2 worm cellular contexts compared by ENCODE assay signal in the genomic region with DNA sequence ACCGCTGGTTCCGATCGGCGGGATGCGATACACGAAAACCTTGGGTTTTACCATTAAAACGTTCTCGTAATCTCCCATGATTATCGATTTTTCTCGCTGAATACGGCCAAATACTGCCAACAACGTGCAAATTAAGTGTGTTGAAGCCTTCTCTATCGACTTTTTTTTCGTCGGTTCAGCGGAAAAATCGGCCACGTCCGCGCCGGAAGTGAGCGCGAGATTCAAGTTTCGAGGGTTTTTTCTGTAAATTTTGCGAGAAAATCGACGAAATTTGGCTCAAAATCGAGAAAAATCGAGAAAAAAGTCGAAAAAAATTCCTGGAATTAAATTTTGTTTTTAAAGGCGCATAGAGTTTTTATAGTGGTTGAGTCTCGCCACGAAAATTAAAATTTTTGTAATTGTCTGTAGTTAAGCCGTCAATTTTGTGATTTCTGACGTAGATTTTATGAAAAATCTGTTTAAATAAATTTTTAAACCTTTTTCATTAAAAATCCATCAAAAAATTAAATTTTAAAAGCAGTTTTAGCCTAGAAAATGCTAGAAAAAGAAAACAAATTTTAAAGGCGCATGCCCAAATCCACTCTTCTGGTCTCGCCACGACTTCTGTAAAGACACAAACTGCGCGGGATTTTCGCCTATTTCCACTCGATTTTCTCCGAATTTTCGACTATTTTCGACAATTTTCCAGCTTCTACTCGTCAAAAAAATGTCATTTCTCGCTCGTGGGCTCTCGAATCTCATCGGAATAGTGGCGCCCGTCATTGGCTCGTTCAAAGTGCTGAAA.
TF ChIP-seq lines count a peak whose summit lies in the region.

A gene (minus strand): TSS at position 241 of the 784 bp plus-strand sequence.
A gene (plus strand): TSS at position 637 of the 784 bp plus-strand sequence.

TF ChIP-seq in whole organism, L4 larva, 104 proteins besides CTCF, POLR2A, EP300 and RAD21 (continued from another document):
- TF ChIP-seq gei-8 (GFP tag; optimal IDR thresholded peaks at IDR 0.05; lab: Kevin White, UChicago): no peak
TF ChIP-seq in whole organism, L4 larva: peak in this region for 8.

TF ChIP-seq in whole organism, young adult, 124 proteins besides CTCF, POLR2A, EP300 and RAD21 (continued from another document):
- TF ChIP-seq mcd-1 (GFP tag; IDR thresholded peaks at IDR 0.05; lab: Robert Waterston, UW) (no peak), mel-28 (tag; optimal IDR thresholded peaks at IDR 0.05; lab: Kevin White, UChicago; ENCODE audit: borderline replicate concordance) (no peak), snpc-1.1 (tag; optimal IDR thresholded peaks at IDR 0.05; lab: Kevin White, UChicago; ENCODE audit: insufficient read depth) (peak; percentile 4), gei-17 (GFP tag; optimal IDR thresholded peaks at IDR 0.05; lab: Kevin White, UChicago) (no peak), let-526 (GFP tag; IDR thresholded peaks at IDR 0.05; lab: Robert Waterston, UW) (no peak), Y53G8AR.9 (GFP tag; conservative IDR thresholded peaks at IDR 0.05; lab: Robert Waterston, UW) (no peak), ztf-25 (GFP tag; IDR thresholded peaks at IDR 0.05; lab: Robert Waterston, UW) (no peak), K11D2.4 (GFP tag; IDR thresholded peaks at IDR 0.05; lab: Robert Waterston, UW) (no peak), zfh-2 (GFP tag; conservative IDR thresholded peaks at IDR 0.05; lab: Robert Waterston, UW) (no peak), madf-8 (GFP tag; conservative IDR thresholded peaks at IDR 0.05; lab: Robert Waterston, UW) (peak; percentile 80), F22D6.2 (tag; optimal IDR thresholded peaks at IDR 0.05; lab: Kevin White, UChicago) (no peak), hmg-1.2 (GFP tag; IDR thresholded peaks at IDR 0.05; lab: Robert Waterston, UW) (peak; percentile 25; the same call in 1 of the 2 replicates), dpl-1 (GFP tag; optimal IDR thresholded peaks at IDR 0.05; lab: Kevin White, UChicago) (no peak), sptf-2 (GFP tag; optimal IDR thresholded peaks at IDR 0.05; lab: Kevin White, UChicago) (no peak), lin-40 (tag; optimal IDR thresholded peaks at IDR 0.05; lab: Kevin White, UChicago) (no peak), F55B11.4 (tag; optimal IDR thresholded peaks at IDR 0.05; lab: Kevin White, UChicago; ENCODE audit: borderline replicate concordance, insufficient read depth) (no peak), repo-1 (tag; optimal IDR thresholded peaks at IDR 0.05; lab: Kevin White, UChicago) (no peak), somi-1 (GFP tag; optimal IDR thresholded peaks at IDR 0.05; lab: Kevin White, UChicago) (no peak), ceh-91 (GFP tag; IDR thresholded peaks at IDR 0.05; lab: Robert Waterston, UW) (peak; percentile 87), T26A5.8 (tag; optimal IDR thresholded peaks at IDR 0.05; lab: Kevin White, UChicago) (no peak), lin-26 (GFP tag; IDR thresholded peaks at IDR 0.05; lab: Robert Waterston, UW) (no peak), rpc-1 (optimal IDR thresholded peaks at IDR 0.05; lab: Kevin White, UChicago) (no peak), rpc-1 (tag; optimal IDR thresholded peaks at IDR 0.05; lab: Kevin White, UChicago) (no peak), lin-35 (GFP tag; optimal IDR thresholded peaks at IDR 0.05; lab: Kevin White, UChicago) (no peak), egl-44 (GFP tag; IDR thresholded peaks at IDR 0.05; lab: Robert Waterston, UW) (no peak), F39B2.1 (GFP tag; IDR thresholded peaks at IDR 0.05; lab: Robert Waterston, UW) (no peak), ceh-40 (GFP tag; IDR thresholded peaks at IDR 0.05; lab: Robert Waterston, UW) (no peak), ztf-28 (GFP tag; IDR thresholded peaks at IDR 0.05; lab: Robert Waterston, UW) (no peak), bed-2 (GFP tag; IDR thresholded peaks at IDR 0.05; lab: Robert Waterston, UW) (no peak), Y56A3A.18 (GFP tag; IDR thresholded peaks at IDR 0.05; lab: Robert Waterston, UW) (no peak), nhr-27 (tag; optimal IDR thresholded peaks at IDR 0.05; lab: Kevin White, UChicago) (no peak), hlh-26 (GFP tag; conservative IDR thresholded peaks at IDR 0.05; lab: Robert Waterston, UW) (no peak), Y67H2A.10 (GFP tag; conservative IDR thresholded peaks at IDR 0.05; lab: Robert Waterston, UW) (no peak), ztf-26 (tag; optimal IDR thresholded peaks at IDR 0.05; lab: Kevin White, UChicago) (no peak), aptf-2 (GFP tag; conservative IDR thresholded peaks at IDR 0.05; lab: Robert Waterston, UW) (no peak), him-1 (tag; optimal IDR thresholded peaks at IDR 0.05; lab: Kevin White, UChicago) (no peak), T07F8.4 (tag; optimal IDR thresholded peaks at IDR 0.05; lab: Kevin White, UChicago) (no peak), zim-3 (tag; optimal IDR thresholded peaks at IDR 0.05; lab: Kevin White, UChicago) (no peak), ekl-4 (GFP tag; IDR thresholded peaks at IDR 0.05; lab: Robert Waterston, UW) (no peak; the same call in 1 of the 2 replicates), tbx-9 (tag; optimal IDR thresholded peaks at IDR 0.05; lab: Kevin White, UChicago; ENCODE audit: borderline replicate concordance) (no peak), lag-1 (GFP tag; IDR thresholded peaks at IDR 0.05; lab: Robert Waterston, UW) (no peak), B0261.1 (tag; optimal IDR thresholded peaks at IDR 0.05; lab: Kevin White, UChicago) (no peak), nhr-120 (GFP tag; IDR thresholded peaks at IDR 0.05; lab: Robert Waterston, UW) (no peak), xnd-1 (tag; optimal IDR thresholded peaks at IDR 0.05; lab: Kevin White, UChicago) (peak; percentile 98), sea-2 (GFP tag; IDR thresholded peaks at IDR 0.05; lab: Robert Waterston, UW) (no peak), hmg-20 (GFP tag; IDR thresholded peaks at IDR 0.05; lab: Robert Waterston, UW) (no peak), pha-4 (tag; optimal IDR thresholded peaks at IDR 0.05; lab: Kevin White, UChicago) (no peak), chd-7 (tag; optimal IDR thresholded peaks at IDR 0.05; lab: Kevin White, UChicago) (no peak), let-607 (tag; optimal IDR thresholded peaks at IDR 0.05; lab: Kevin White, UChicago) (no peak), dpff-1 (tag; optimal IDR thresholded peaks at IDR 0.05; lab: Kevin White, UChicago) (no peak), F49E8.2 (tag; optimal IDR thresholded peaks at IDR 0.05; lab: Kevin White, UChicago; ENCODE audit: insufficient read depth) (no peak), cebp-2 (GFP tag; IDR thresholded peaks at IDR 0.05; lab: Robert Waterston, UW) (no peak), lin-54 (GFP tag; optimal IDR thresholded peaks at IDR 0.05; lab: Kevin White, UChicago) (peak; percentile 58), athp-1 (tag; optimal IDR thresholded peaks at IDR 0.05; lab: Kevin White, UChicago) (peak; percentile 16), B0336.3 (GFP tag; IDR thresholded peaks at IDR 0.05; lab: Robert Waterston, UW) (peak; percentile 57; the same call in 1 of the 2 replicates), hsf-1 (GFP tag; IDR thresholded peaks at IDR 0.05; lab: Robert Waterston, UW) (no peak), hrde-1 (tag; optimal IDR thresholded peaks at IDR 0.05; lab: Kevin White, UChicago; ENCODE audit: borderline replicate concordance) (no peak), ztf-22 (GFP tag; optimal IDR thresholded peaks at IDR 0.05; lab: Kevin White, UChicago) (no peak), nfya-2 (GFP tag; IDR thresholded peaks at IDR 0.05; lab: Robert Waterston, UW) (no peak), rcor-1 (GFP tag; IDR thresholded peaks at IDR 0.05; lab: Robert Waterston, UW) (0 out of 2 replicates have a peak, but pooled peaks have one; percentile 29), cebp-1 (GFP tag; IDR thresholded peaks at IDR 0.05; lab: Robert Waterston, UW) (no peak), cebp-1 (tag; optimal IDR thresholded peaks at IDR 0.05; lab: Kevin White, UChicago) (no peak), ZK185.1 (tag; optimal IDR thresholded peaks at IDR 0.05; lab: Kevin White, UChicago; ENCODE audit: poor library complexity, severe bottlenecking) (no peak), F33H1.4 (GFP tag; IDR thresholded peaks at IDR 0.05; lab: Robert Waterston, UW) (peak; percentile 99), F10E7.11 (tag; optimal IDR thresholded peaks at IDR 0.05; lab: Kevin White, UChicago) (no peak), Y79H2A.3 (GFP tag; conservative IDR thresholded peaks at IDR 0.05; lab: Robert Waterston, UW) (no peak), ceh-79 (tag; optimal IDR thresholded peaks at IDR 0.05; lab: Kevin White, UChicago) (no peak), D2030.7 (GFP tag; IDR thresholded peaks at IDR 0.05; lab: Robert Waterston, UW) (peak; percentile 86), Y53F4B.3 (GFP tag; IDR thresholded peaks at IDR 0.05; lab: Robert Waterston, UW) (no peak), atf-7 (tag; optimal IDR thresholded peaks at IDR 0.05; lab: Kevin White, UChicago) (no peak), ceh-100 (GFP tag; IDR thresholded peaks at IDR 0.05; lab: Robert Waterston, UW) (no peak), nfya-1 (tag; optimal IDR thresholded peaks at IDR 0.05; lab: Kevin White, UChicago; ENCODE audit: borderline replicate concordance, insufficient read depth) (no peak), ets-4 (GFP tag; optimal IDR thresholded peaks at IDR 0.05; lab: Kevin White, UChicago) (no peak), egrh-3 (GFP tag; IDR thresholded peaks at IDR 0.05; lab: Robert Waterston, UW) (no peak), nhr-90 (tag; optimal IDR thresholded peaks at IDR 0.05; lab: Kevin White, UChicago) (no peak), K12H6.12 (tag; optimal IDR thresholded peaks at IDR 0.05; lab: Kevin White, UChicago) (no peak), nhr-179 (tag; optimal IDR thresholded peaks at IDR 0.05; lab: Kevin White, UChicago) (no peak), lir-1 (GFP tag; conservative IDR thresholded peaks at IDR 0.05; lab: Robert Waterston, UW) (no peak), madf-6 (GFP tag; IDR thresholded peaks at IDR 0.05; lab: Robert Waterston, UW) (peak; percentile 93), ceh-27 (GFP tag; optimal IDR thresholded peaks at IDR 0.05; lab: Kevin White, UChicago) (no peak), egl-18 (GFP tag; IDR thresholded peaks at IDR 0.05; lab: Robert Waterston, UW) (no peak), mxl-1 (tag; optimal IDR thresholded peaks at IDR 0.05; lab: Kevin White, UChicago) (no peak), attf-6 (GFP tag; IDR thresholded peaks at IDR 0.05; lab: Robert Waterston, UW) (no peak), unc-62 (GFP tag; optimal IDR thresholded peaks at IDR 0.05; lab: Kevin White, UChicago) (no peak), attf-3 (GFP tag; conservative IDR thresholded peaks at IDR 0.05; lab: Robert Waterston, UW) (no peak), snpc-1.3 (tag; optimal IDR thresholded peaks at IDR 0.05; lab: Kevin White, UChicago; ENCODE audit: insufficient read depth) (peak; percentile 5)
TF ChIP-seq in whole organism, young adult: peak in this region for 17.
